Worm (Caenorhabditis elegans): ENCODE measurements around the gene F53F8.3.

The F53F8.3 gene

ce11 chrV:20711733-20712132 is 22.4 kb upstream of the F53F8.3 start:
- TF ChIP-seq rnt-1 (tag; optimal IDR thresholded peaks at IDR 0.05) (peak; percentile 33), pat-9 (tag; optimal IDR thresholded peaks at IDR 0.05) (peak; percentile 45), K02D7.2 (tag; optimal IDR thresholded peaks at IDR 0.05) (no peak), hlh-8 (tag; optimal IDR thresholded peaks at IDR 0.05) (peak; percentile 92), unc-55 (GFP tag; optimal IDR thresholded peaks at IDR 0.05) (peak; percentile 85), tbx-2 (tag; optimal IDR thresholded peaks at IDR 0.05) (peak; percentile 28), unc-86 (tag; optimal IDR thresholded peaks at IDR 0.05) (no peak), ceh-34 (tag; optimal IDR thresholded peaks at IDR 0.05) (peak; percentile 30), unc-42 (tag; optimal IDR thresholded peaks at IDR 0.05) (peak; percentile 78), pha-2 (tag; optimal IDR thresholded peaks at IDR 0.05) (peak; percentile 25), ceh-18 (tag; optimal IDR thresholded peaks at IDR 0.05) (peak; percentile 92), ceh-31 (tag; optimal IDR thresholded peaks at IDR 0.05) (peak; percentile 80), nfya-1 (tag; optimal IDR thresholded peaks at IDR 0.05) (peak; percentile 60), K09A11.1 (tag; optimal IDR thresholded peaks at IDR 0.05; ENCODE audit: insufficient read depth) (no peak), ceh-24 (tag; optimal IDR thresholded peaks at IDR 0.05) (no peak)

ce11 chrV:20710642-20711041 is 21.3 kb upstream of the F53F8.3 start:
- no peak for TF ChIP-seq ama-1 (optimal IDR thresholded peaks at IDR 0.05)
- no peak for TF ChIP-seq tbx-7 (tag; optimal IDR thresholded peaks at IDR 0.05)
- TF ChIP-seq ets-4 (tag; optimal IDR thresholded peaks at IDR 0.05) = no peak
- no peak for TF ChIP-seq lim-6 (tag; optimal IDR thresholded peaks at IDR 0.05)
- no peak for TF ChIP-seq K09A11.1 (tag; optimal IDR thresholded peaks at IDR 0.05; ENCODE audit: insufficient read depth)
- TF ChIP-seq ttx-3 (tag; optimal IDR thresholded peaks at IDR 0.05) = no peak
- no peak for TF ChIP-seq unc-55 (GFP tag; optimal IDR thresholded peaks at IDR 0.05)

ce11 chrV:20710156-20710555 is 20.8 kb upstream of the F53F8.3 start:
- peak; percentile 85 for TF ChIP-seq hlh-30 (tag; optimal IDR thresholded peaks at IDR 0.05; ENCODE audit: insufficient read depth)
- no peak for TF ChIP-seq ceh-22 (tag; optimal IDR thresholded peaks at IDR 0.05)
- TF ChIP-seq pros-1 (tag; optimal IDR thresholded peaks at IDR 0.05) = no peak

- TF ChIP-seq pha-4 (tag; optimal IDR thresholded peaks at IDR 0.05) (no peak), ttx-3 (tag; optimal IDR thresholded peaks at IDR 0.05) (no peak), nhr-11 (tag; optimal IDR thresholded peaks at IDR 0.05) (no peak), npax-4 (tag; optimal IDR thresholded peaks at IDR 0.05) (no peak), tbx-7 (tag; optimal IDR thresholded peaks at IDR 0.05) (no peak), ceh-19 (GFP tag; optimal IDR thresholded peaks at IDR 0.05) (no peak), elt-2 (tag; optimal IDR thresholded peaks at IDR 0.05) (no peak), nfya-1 (tag; optimal IDR thresholded peaks at IDR 0.05) (peak; percentile 15), sox-2 (GFP tag; IDR thresholded peaks at IDR 0.05) (no peak), lim-6 (tag; optimal IDR thresholded peaks at IDR 0.05) (no peak), dmd-4 (tag; optimal IDR thresholded peaks at IDR 0.05; ENCODE audit: borderline replicate concordance) (no peak), ztf-16 (tag; optimal IDR thresholded peaks at IDR 0.05) (no peak), unc-42 (tag; optimal IDR thresholded peaks at IDR 0.05) (peak; percentile 85), syd-9 (tag; optimal IDR thresholded peaks at IDR 0.05) (no peak), F13H6.1 (tag; optimal IDR thresholded peaks at IDR 0.05) (no peak), pat-9 (tag; optimal IDR thresholded peaks at IDR 0.05) (no peak), hlh-30 (tag; optimal IDR thresholded peaks at IDR 0.05; ENCODE audit: insufficient read depth) (no peak), sdc-2 (tag; optimal IDR thresholded peaks at IDR 0.05) (no peak), mec-3 (tag; optimal IDR thresholded peaks at IDR 0.05; ENCODE audit: borderline replicate concordance) (no peak), che-1 (tag; optimal IDR thresholded peaks at IDR 0.05) (no peak), ceh-31 (tag; optimal IDR thresholded peaks at IDR 0.05) (peak; percentile 0), elt-4 (tag; optimal IDR thresholded peaks at IDR 0.05) (no peak)
These were observed 14.8 kb upstream of the F53F8.3 start, which contains the start of the genes F53F8.5 and F53F8.6 for ce11 chrV:20703998-20704572. TSS of gene F53F8.5 (minus strand) at chrV:20704049. TSS of gene F53F8.6 (plus strand) at chrV:20704227.

All from whole organism, late embryonic.